Worm (Caenorhabditis elegans): ENCODE data around the gene K11D12.12.

K11D12.12 gene

ce11 chrV:5080853-5081338, 28.8 kb downstream of the K11D12.12 start, which contains the start of gene Y58A7A.3 (continued):
- TF ChIP-seq sdz-38 (tag; optimal IDR thresholded peaks at IDR 0.05), result no peak
- TF ChIP-seq C06A6.2 (GFP tag; conservative IDR thresholded peaks at IDR 0.05), result no peak
- TF ChIP-seq somi-1 (GFP tag; optimal IDR thresholded peaks at IDR 0.05), result no peak
- TF ChIP-seq pbrm-1 (GFP tag; IDR thresholded peaks at IDR 0.05), result no peak
- TF ChIP-seq gei-17 (GFP tag; optimal IDR thresholded peaks at IDR 0.05), result no peak
- no peak for TF ChIP-seq zfh-2 (GFP tag; conservative IDR thresholded peaks at IDR 0.05)

DNA sequence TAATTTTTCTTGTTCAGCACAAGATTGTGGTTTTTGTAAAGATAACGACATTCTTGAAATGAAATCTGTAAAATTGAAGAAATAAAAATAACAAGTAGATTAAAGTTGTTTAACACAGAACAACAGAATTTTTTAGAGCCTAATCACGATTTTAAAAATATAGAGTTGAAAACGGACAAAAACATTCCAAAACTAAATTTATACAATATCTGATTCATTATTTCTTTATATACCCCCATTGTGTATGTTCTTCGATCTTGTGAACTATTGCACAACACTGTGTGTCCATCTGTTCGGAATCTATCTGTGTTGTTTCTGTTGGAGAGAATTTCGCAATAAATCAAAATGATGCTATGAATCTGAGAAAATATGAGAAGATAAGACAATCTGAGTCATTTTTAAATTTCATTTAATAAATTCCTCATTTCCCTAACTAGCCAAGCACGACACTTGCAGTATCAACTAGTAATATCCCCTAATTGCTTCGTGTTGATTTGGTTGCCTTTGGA, 33.0 kb downstream of the K11D12.12 start, which contains the start of gene Y58A7A.4:
Gene Y58A7A.4, minus strand, starts transcription at position 51 of the 509 bp plus-strand sequence.
- TF ChIP-seq zim-3 (tag; optimal IDR thresholded peaks at IDR 0.05) (no peak), cebp-1 (GFP tag; IDR thresholded peaks at IDR 0.05) (peak; percentile 68; the same call in 1 of the 2 replicates), cebp-1 (tag; optimal IDR thresholded peaks at IDR 0.05) (peak; percentile 90), ekl-4 (GFP tag; IDR thresholded peaks at IDR 0.05) (no peak), let-526 (GFP tag; IDR thresholded peaks at IDR 0.05) (no peak)

DNA sequence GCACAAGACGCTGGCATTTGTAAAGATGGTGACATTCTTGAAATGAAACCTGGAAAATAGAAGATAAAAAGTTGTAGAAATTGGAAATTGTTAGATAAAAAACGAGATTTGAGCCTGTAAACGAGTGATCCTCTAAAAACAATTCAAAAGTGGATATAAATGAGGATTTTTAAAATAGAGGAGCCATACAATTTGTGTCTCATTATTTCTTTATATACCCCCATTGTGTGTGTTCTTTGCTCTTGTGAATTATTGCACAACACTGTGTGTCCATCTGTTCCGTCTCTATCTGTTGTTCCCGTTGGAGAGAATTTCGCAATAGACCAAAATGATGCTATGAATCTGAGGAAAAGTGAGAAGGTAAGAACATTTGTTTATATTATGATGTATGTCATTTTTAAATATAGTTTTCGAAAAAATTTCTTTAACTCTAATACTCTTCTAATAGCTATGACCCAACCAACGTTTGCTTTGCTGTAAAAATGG, 34.9 kb downstream of the K11D12.12 start, which contains the start of gene Y58A7A.5:
Gene Y58A7A.5, minus strand, starts transcription at position 51 of the 486 bp plus-strand sequence.
- TF ChIP-seq cebp-1 (GFP tag; IDR thresholded peaks at IDR 0.05), result peak; percentile 94
- peak; percentile 99 for TF ChIP-seq cebp-1 (tag; optimal IDR thresholded peaks at IDR 0.05)
- peak; percentile 16 for TF ChIP-seq attf-5 (GFP tag; optimal IDR thresholded peaks at IDR 0.05)
- no peak for TF ChIP-seq F23B12.7 (tag; optimal IDR thresholded peaks at IDR 0.05; ENCODE audit: insufficient read depth)
- TF ChIP-seq gei-17 (GFP tag; optimal IDR thresholded peaks at IDR 0.05), result no peak
- no peak for TF ChIP-seq madf-3 (GFP tag; IDR thresholded peaks at IDR 0.05)
- TF ChIP-seq hlh-26 (GFP tag; conservative IDR thresholded peaks at IDR 0.05), result no peak
- peak; percentile 9 for TF ChIP-seq nhr-80 (tag; optimal IDR thresholded peaks at IDR 0.05)
- no peak for TF ChIP-seq let-526 (GFP tag; IDR thresholded peaks at IDR 0.05)
- no peak for TF ChIP-seq fkh-3 (tag; optimal IDR thresholded peaks at IDR 0.05)
- TF ChIP-seq egrh-3 (GFP tag; IDR thresholded peaks at IDR 0.05), result no peak

- TF ChIP-seq ztf-25 (GFP tag; IDR thresholded peaks at IDR 0.05) (no peak), zfh-2 (GFP tag; conservative IDR thresholded peaks at IDR 0.05) (peak; percentile 21; the same call in 1 of the 2 replicates)
Observed at ce11 chrV:5088311-5088710, 36.2 kb downstream of the K11D12.12 start.

DNA sequence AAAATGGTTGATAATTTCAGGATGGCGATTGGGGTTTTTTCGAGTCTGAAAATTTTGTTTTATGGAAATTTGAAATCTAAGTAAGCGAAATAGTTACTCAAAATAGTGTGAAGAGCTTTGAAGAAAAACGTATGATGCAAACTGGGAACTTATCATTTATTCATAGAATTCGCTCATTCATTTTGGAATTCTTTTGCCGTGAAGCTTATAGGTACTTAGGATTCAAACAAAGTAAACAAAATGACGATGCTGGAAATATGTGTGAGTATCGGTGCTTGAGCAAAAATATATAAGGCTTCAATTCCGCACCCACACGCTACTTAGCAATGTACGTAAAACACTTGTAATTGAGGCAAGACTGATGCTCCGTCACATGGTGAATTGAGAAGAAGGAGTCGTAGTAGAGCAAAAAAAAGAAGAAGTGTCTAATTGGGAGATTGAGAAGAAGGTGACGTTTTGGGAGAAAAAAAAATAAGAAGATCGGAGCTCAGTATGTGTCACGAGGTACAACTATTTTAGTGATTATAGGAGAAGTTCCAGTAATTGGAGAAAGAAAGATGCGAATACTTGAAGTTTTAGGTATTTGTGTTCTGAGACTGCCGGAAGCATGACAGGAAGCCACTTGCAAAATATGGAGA, 37.6 kb downstream of the K11D12.12 start, which contains the start of gene glb-32:
Gene glb-32, minus strand, starts transcription at position 51 of the 638 bp plus-strand sequence.
- TF ChIP-seq mel-28 (tag; optimal IDR thresholded peaks at IDR 0.05; ENCODE audit: borderline replicate concordance) (no peak), egl-44 (GFP tag; IDR thresholded peaks at IDR 0.05) (no peak), ceh-91 (GFP tag; IDR thresholded peaks at IDR 0.05) (no peak), F49E8.2 (tag; optimal IDR thresholded peaks at IDR 0.05; ENCODE audit: insufficient read depth) (no peak), snpc-1.1 (tag; optimal IDR thresholded peaks at IDR 0.05; ENCODE audit: insufficient read depth) (no peak), unc-62 (GFP tag; optimal IDR thresholded peaks at IDR 0.05) (no peak), lsy-27 (tag; optimal IDR thresholded peaks at IDR 0.05; ENCODE audit: borderline replicate concordance, insufficient read depth) (no peak), rpc-1 (optimal IDR thresholded peaks at IDR 0.05) (no peak), rpc-1 (tag; optimal IDR thresholded peaks at IDR 0.05) (no peak), lir-1 (GFP tag; conservative IDR thresholded peaks at IDR 0.05) (no peak), B0261.1 (tag; optimal IDR thresholded peaks at IDR 0.05) (no peak), K11D2.4 (GFP tag; IDR thresholded peaks at IDR 0.05) (no peak), nhr-120 (GFP tag; IDR thresholded peaks at IDR 0.05) (no peak), efl-1 (GFP tag; optimal IDR thresholded peaks at IDR 0.05) (no peak), ceh-27 (GFP tag; optimal IDR thresholded peaks at IDR 0.05) (no peak), B0019.2 (GFP tag; conservative IDR thresholded peaks at IDR 0.05) (no peak), Y53G8AR.9 (GFP tag; conservative IDR thresholded peaks at IDR 0.05) (no peak), attf-6 (GFP tag; IDR thresholded peaks at IDR 0.05) (no peak), ekl-4 (GFP tag; IDR thresholded peaks at IDR 0.05) (no peak)

Data from whole organism, young adult.